Worm (Caenorhabditis elegans) whole organism, L4 larva: ENCODE results near the gene his-37.

ENCODE experiments used
- D1046.2 ChIP-seq: fragments of 200-800 bp; sonication (Bioruptor generic); IDR thresholded peaks from 2 replicates; pipeline ENCODE4 v1.3.6; 2022; ENCODE audit warnings: missing genetic modification characterization, missing compliant biosample characterization
- F37D6.2 ChIP-seq: sonication (generic microtip); optimal IDR thresholded peaks from 2 replicates; lab custom pipeline; 2016; ENCODE audit warnings: mild to moderate bottlenecking, missing genetic modification characterization, missing compliant biosample characterization
- T26A8.4 ChIP-seq: fragments of 200-800 bp; sonication (Bioruptor generic); IDR thresholded peaks from 2 replicates; pipeline ENCODE4 v1.3.6; 2022; ENCODE audit warnings: missing genetic modification characterization, missing compliant biosample characterization
- Y105C5A.15 ChIP-seq: fragments of 200-800 bp; sonication (Bioruptor generic); IDR thresholded peaks from 2 replicates; pipeline ENCODE4 v1.3.6; 2022; ENCODE audit warnings: missing genetic modification characterization, missing compliant biosample characterization
- Y5F2A.4 ChIP-seq: fragments of 200-800 bp; sonication (Bioruptor generic); optimal IDR thresholded peaks from 2 replicates; lab custom pipeline; 2018; ENCODE audit warnings: mild to moderate bottlenecking, missing genetic modification characterization, missing compliant biosample characterization
- ZK337.2 ChIP-seq: fragments of 200-800 bp; sonication (Bioruptor generic); IDR thresholded peaks from 2 replicates; pipeline ENCODE4 v1.3.6; 2022; ENCODE audit warnings: missing genetic modification reagents, missing genetic modification characterization, missing compliant biosample characterization
- ZK546.5 ChIP-seq, 2 experiments: sonication (generic microtip); optimal IDR thresholded peaks; 2 replicates each; lab custom pipeline; 2017; ENCODE audit warnings: missing biosample characterization in 2 of 2, missing genetic modification characterization in 2 of 2
- aha-1 ChIP-seq: fragments of 150-350 bp; peaks from one replicate; lab custom pipeline; 2014; ENCODE audit warnings: missing biosample characterization, missing genetic modification characterization
- ama-1 ChIP-seq: fragments of 150-350 bp; optimal IDR thresholded peaks from 2 replicates; lab custom pipeline; 2014; ENCODE audit warnings: inconsistent platforms, mixed read lengths
- arid-1 ChIP-seq: fragments of 200-800 bp; sonication (Bioruptor generic); conservative IDR thresholded peaks from 2 replicates; pipeline ENCODE4 v1.3.6; 2022; ENCODE audit warnings: missing genetic modification reagents, missing genetic modification characterization, missing compliant biosample characterization
- ceh-20 ChIP-seq: fragments of 200-800 bp; sonication (Bioruptor generic); IDR thresholded peaks from 2 replicates; pipeline ENCODE4 v1.3.6; 2022; ENCODE audit warnings: missing genetic modification reagents, missing genetic modification characterization, missing compliant biosample characterization
- ces-1 ChIP-seq: fragments of 150-350 bp; sonication (generic microtip); optimal IDR thresholded peaks from 4 replicates; lab custom pipeline; 2014; ENCODE audit warnings: missing biosample characterization, missing genetic modification reagents, missing genetic modification characterization
- daf-12 ChIP-seq: fragments of 150-350 bp; optimal IDR thresholded peaks from 2 replicates; lab custom pipeline; 2014; ENCODE audit warnings: missing biosample characterization, missing genetic modification reagents, missing genetic modification characterization
- daf-16 ChIP-seq, 3 experiments: sonication (generic microtip); optimal IDR thresholded peaks; 2 replicates each; lab custom pipeline; 2016 to 2017; ENCODE audit warnings: missing genetic modification characterization in 3 of 3, missing genetic modification reagents in 3 of 3, mild to moderate bottlenecking in 2 of 3, missing compliant biosample characterization in 2 of 3, missing biosample characterization in 1 of 3, moderate library complexity in 1 of 3
- daf-8 ChIP-seq: fragments of 200-800 bp; sonication (Bioruptor generic); IDR thresholded peaks from 2 replicates; pipeline ENCODE4 v1.3.6; 2022; ENCODE audit warnings: missing genetic modification characterization, missing compliant biosample characterization
- dmd-6 ChIP-seq: fragments of 200-800 bp; sonication (Bioruptor generic); IDR thresholded peaks from 2 replicates; pipeline ENCODE4 v1.3.6; 2022; ENCODE audit warnings: missing genetic modification reagents, missing genetic modification characterization, missing compliant biosample characterization
- dmd-9 ChIP-seq: fragments of 200-800 bp; sonication (Bioruptor generic); IDR thresholded peaks from 2 replicates; pipeline ENCODE4 v1.3.6; 2022; ENCODE audit warnings: missing genetic modification reagents, missing genetic modification characterization, missing compliant biosample characterization
- egl-27 ChIP-seq: sonication (generic microtip); optimal IDR thresholded peaks from 3 replicates; lab custom pipeline; 2017; ENCODE audit warnings: missing biosample characterization, missing genetic modification reagents, missing genetic modification characterization
- egl-43 ChIP-seq: fragments of 200-800 bp; sonication (Bioruptor generic); IDR thresholded peaks from 2 replicates; pipeline ENCODE4 v1.3.6; 2022; ENCODE audit warnings: missing genetic modification reagents, missing genetic modification characterization, missing compliant biosample characterization
- fos-1 ChIP-seq: fragments of 150-350 bp; optimal IDR thresholded peaks from 2 replicates; lab custom pipeline; 2014; ENCODE audit warnings: missing biosample characterization, missing genetic modification characterization
- hlh-11 ChIP-seq: fragments of 200-800 bp; sonication (Bioruptor generic); optimal IDR thresholded peaks from 2 replicates; lab custom pipeline; 2018; ENCODE audit warnings: mild to moderate bottlenecking, missing genetic modification characterization, missing compliant biosample characterization
- lin-38 ChIP-seq: fragments of 200-800 bp; sonication (Bioruptor generic); IDR thresholded peaks from 2 replicates; pipeline ENCODE4 v1.3.6; 2022; ENCODE audit warnings: missing genetic modification reagents, missing genetic modification characterization, missing compliant biosample characterization
- mdl-1 ChIP-seq, 2 experiments: fragments of 150-350 bp in 1 of 2; sonication (generic microtip) in 1 of 2; optimal IDR thresholded peaks; 2 replicates each; lab custom pipeline; 2014 to 2017; ENCODE audit warnings: missing biosample characterization in 2 of 2, missing genetic modification characterization in 2 of 2
- mep-1 ChIP-seq: fragments of 150-350 bp; sonication (generic microtip); optimal IDR thresholded peaks from 3 replicates; lab custom pipeline; 2014; ENCODE audit warnings: missing biosample characterization, missing genetic modification characterization
- nhr-102 ChIP-seq: sonication (generic microtip); optimal IDR thresholded peaks from 2 replicates; lab custom pipeline; 2016; ENCODE audit warnings: mild to moderate bottlenecking, missing genetic modification characterization, moderate library complexity, missing compliant biosample characterization
- nhr-111 ChIP-seq: fragments of 200-800 bp; sonication (Bioruptor generic); optimal IDR thresholded peaks from 2 replicates; lab custom pipeline; 2018; ENCODE audit warnings: mild to moderate bottlenecking, missing genetic modification characterization, missing compliant biosample characterization
- nhr-28 ChIP-seq: fragments of 150-350 bp; optimal IDR thresholded peaks from 2 replicates; lab custom pipeline; 2014; ENCODE audit warnings: missing biosample characterization, missing genetic modification characterization
- nhr-42 ChIP-seq: fragments of 200-800 bp; sonication (Bioruptor generic); IDR thresholded peaks from 2 replicates; pipeline ENCODE4 v1.3.6; 2022; ENCODE audit warnings: missing genetic modification characterization, missing compliant biosample characterization
- nhr-6 ChIP-seq: fragments of 150-350 bp; optimal IDR thresholded peaks from 2 replicates; lab custom pipeline; 2014; ENCODE audit warnings: missing biosample characterization, missing genetic modification characterization
- nhr-77 ChIP-seq: fragments of 150-350 bp; optimal IDR thresholded peaks from 2 replicates; lab custom pipeline; 2014; ENCODE audit warnings: missing biosample characterization, missing genetic modification characterization
- pha-4 ChIP-seq, 2 experiments: fragments of 150-350 bp in 1 of 2; fragments of 200-800 bp in 1 of 2; sonication (Bioruptor generic) in 1 of 2; IDR thresholded peaks in 1 of 2; optimal IDR thresholded peaks in 1 of 2; 2 replicates each; pipeline versions ENCODE4 v1.3.6 to Lab custom; 2014 to 2022; ENCODE audit warnings: missing genetic modification characterization in 2 of 2, missing genetic modification reagents in 2 of 2, missing biosample characterization in 1 of 2, missing compliant biosample characterization in 1 of 2
- pqm-1 ChIP-seq: sonication (generic microtip); optimal IDR thresholded peaks from 2 replicates; lab custom pipeline; 2017; ENCODE audit warnings: missing biosample characterization, missing genetic modification characterization
- rbr-2 ChIP-seq: sonication (generic microtip); optimal IDR thresholded peaks from 2 replicates; lab custom pipeline; 2016; ENCODE audit warnings: missing genotype, missing genetic modification characterization, missing compliant biosample characterization
- saeg-2 ChIP-seq: fragments of 200-800 bp; sonication (Bioruptor generic); IDR thresholded peaks from 2 replicates; pipeline ENCODE4 v1.3.6; 2022; ENCODE audit warnings: missing genetic modification reagents, missing genetic modification characterization, missing compliant biosample characterization
- sdz-12 ChIP-seq: fragments of 200-800 bp; sonication (Bioruptor generic); optimal IDR thresholded peaks from 2 replicates; lab custom pipeline; 2018; ENCODE audit warnings: mild to moderate bottlenecking, missing genetic modification characterization, missing compliant biosample characterization
- set-16 ChIP-seq: fragments of 200-800 bp; sonication (Bioruptor generic); IDR thresholded peaks from 2 replicates; pipeline ENCODE4 v1.3.6; 2022; ENCODE audit warnings: missing genetic modification reagents, missing genetic modification characterization, missing compliant biosample characterization
- skn-1 ChIP-seq: fragments of 150-350 bp; optimal IDR thresholded peaks from 2 replicates; lab custom pipeline; 2014; ENCODE audit warnings: missing biosample characterization, missing genetic modification characterization
- spr-3 ChIP-seq: fragments of 200-800 bp; sonication (Bioruptor generic); optimal IDR thresholded peaks from 2 replicates; lab custom pipeline; 2018; ENCODE audit warnings: mild to moderate bottlenecking, missing genetic modification characterization, missing compliant biosample characterization
- tra-1 ChIP-seq: fragments of 200-800 bp; sonication (Bioruptor generic); IDR thresholded peaks from 2 replicates; pipeline ENCODE4 v1.3.6; 2022; ENCODE audit warnings: missing genetic modification reagents, missing genetic modification characterization, missing compliant biosample characterization
- unc-130 ChIP-seq: sonication (generic microtip); optimal IDR thresholded peaks from 2 replicates; lab custom pipeline; 2016; ENCODE audit warnings: missing genetic modification reagents, missing genetic modification characterization, missing compliant biosample characterization
- unc-62 ChIP-seq, 3 experiments: fragments of 150-350 bp in 1 of 3; sonication (generic microtip); optimal IDR thresholded peaks in 2 of 3; peaks in 1 of 3; 1 replicate in 1 of 3; 2 replicates in 2 of 3; lab custom pipeline; 2014 to 2017; ENCODE audit warnings: missing biosample characterization in 3 of 3, missing genetic modification characterization in 3 of 3, missing genetic modification reagents in 3 of 3, missing genotype in 1 of 3
- zip-11 ChIP-seq: fragments of 200-800 bp; sonication (Bioruptor generic); IDR thresholded peaks from 2 replicates; pipeline ENCODE4 v1.3.6; 2022; ENCODE audit warnings: missing genetic modification characterization, missing compliant biosample characterization
- ztf-11 ChIP-seq: fragments of 150-350 bp; optimal IDR thresholded peaks from 2 replicates; lab custom pipeline; 2014; ENCODE audit warnings: missing biosample characterization, missing genetic modification characterization

Gene his-37

ce11 chrV:9527337-9527736, 19.6 kb upstream of the his-37 start:
- TF ChIP-seq dmd-6 (GFP tag; lab: Robert Waterston, UW) (peak; percentile 38), ces-1 (GFP tag; lab: Kevin White, UChicago) (no peak), ztf-11 (no peak), pqm-1 (tag; lab: Kevin White, UChicago) (peak; percentile 4), Y105C5A.15 (GFP tag; lab: Robert Waterston, UW) (no peak), nhr-28 (peak; percentile 42), T26A8.4 (GFP tag; lab: Robert Waterston, UW) (no peak), tra-1 (no peak), nhr-77 (tag; lab: Kevin White, UChicago) (peak; percentile 57), ama-1 (lab: Kevin White, UChicago) (no peak), egl-27 (tag; lab: Kevin White, UChicago) (no peak), nhr-111 (GFP tag; lab: Kevin White, UChicago) (no peak), F37D6.2 (tag; lab: Kevin White, UChicago) (no peak), arid-1 (GFP tag; lab: Robert Waterston, UW) (no peak), mdl-1 (tag; optimal IDR thresholded peaks at IDR 0.05; lab: Kevin White, UChicago) (no peak), lin-38 (GFP tag; lab: Robert Waterston, UW) (no peak), unc-62 (GFP tag; optimal IDR thresholded peaks at IDR 0.05 in 1 of 2; lab: Kevin White, UChicago) (peak in 1 of 2 experiments; percentile 16), unc-62 (tag; optimal IDR thresholded peaks at IDR 0.05; lab: Kevin White, UChicago) (no peak), daf-16 (GFP tag; optimal IDR thresholded peaks at IDR 0.05; lab: Kevin White, UChicago) (no peak), daf-16 (tag; optimal IDR thresholded peaks at IDR 0.05; lab: Kevin White, UChicago) (peak; percentile 39), spr-3 (GFP tag; lab: Kevin White, UChicago) (no peak), zip-11 (no peak), D1046.2 (GFP tag; lab: Robert Waterston, UW) (no peak)
- TF ChIP-seq, all 104 proteins: peak for 6

- TF ChIP-seq Y5F2A.4 (GFP tag; lab: Kevin White, UChicago), result no peak
- no peak for TF ChIP-seq nhr-102 (tag; lab: Kevin White, UChicago)
- TF ChIP-seq aha-1 (tag; lab: Kevin White, UChicago), result peak; percentile 96
- no peak for TF ChIP-seq ZK546.5 (tag; optimal IDR thresholded peaks at IDR 0.05; lab: Kevin White, UChicago)
- TF ChIP-seq daf-12 (tag; lab: Kevin White, UChicago), result no peak
- TF ChIP-seq set-16, result no peak
Measured at ce11 chrV:9527984-9528383, 18.9 kb upstream of the his-37 start.

ce11 chrV:9531477-9531876, 15.4 kb upstream of the his-37 start, which contains the start of the genes C50F4.10 and pfk-1.2:
TSS of gene C50F4.10 (minus strand) at chrV:9531577.
TSS of gene pfk-1.2 (plus strand) at chrV:9531801.
- no peak for TF ChIP-seq dmd-9 (GFP tag; lab: Robert Waterston, UW)
- TF ChIP-seq fos-1 (tag; lab: Kevin White, UChicago), result no peak
- TF ChIP-seq nhr-42 (GFP tag; lab: Robert Waterston, UW), result no peak

- TF ChIP-seq saeg-2 (GFP tag; lab: Robert Waterston, UW), result no peak
- no peak for TF ChIP-seq rbr-2 (tag; lab: Kevin White, UChicago)
- TF ChIP-seq fos-1 (tag; lab: Kevin White, UChicago), result no peak
Measured at ce11 chrV:9534621-9535020, 12.3 kb upstream of the his-37 start, which contains the start of gene tag-329. TSS of gene tag-329 (plus strand) at chrV:9534921.

ce11 chrV:9536505-9536904, 10.4 kb upstream of the his-37 start, which contains the start of gene C50F4.4:
TSS of gene C50F4.4 (plus strand) at chrV:9536771.
- TF ChIP-seq saeg-2 (GFP tag; lab: Robert Waterston, UW) (no peak), set-16 (no peak), pha-4 (GFP tag; IDR thresholded peaks at IDR 0.05; lab: Robert Waterston, UW) (no peak), pha-4 (tag; optimal IDR thresholded peaks at IDR 0.05; lab: Kevin White, UChicago) (no peak), nhr-42 (GFP tag; lab: Robert Waterston, UW) (no peak), ceh-20 (GFP tag; lab: Robert Waterston, UW) (no peak), egl-43 (GFP tag; lab: Robert Waterston, UW) (no peak), ZK337.2 (GFP tag; lab: Robert Waterston, UW) (0 out of 2 replicates have a peak, but pooled peaks have one; percentile 59), dmd-6 (GFP tag; lab: Robert Waterston, UW) (no peak), sdz-12 (no peak), nhr-6 (tag; lab: Kevin White, UChicago) (no peak), skn-1 (tag; lab: Kevin White, UChicago) (no peak), D1046.2 (GFP tag; lab: Robert Waterston, UW) (no peak), hlh-11 (tag; lab: Kevin White, UChicago) (no peak), unc-130 (GFP tag; lab: Kevin White, UChicago) (peak; percentile 84), mep-1 (tag; lab: Kevin White, UChicago) (no peak), daf-8 (GFP tag; lab: Robert Waterston, UW) (no peak), spr-3 (GFP tag; lab: Kevin White, UChicago) (no peak), ces-1 (GFP tag; lab: Kevin White, UChicago) (no peak)
